Worm (Caenorhabditis elegans) whole organism, L4 larva: ENCODE results near the gene T09B9.5.

Experiments used
- D1046.2 ChIP-seq: fragments of 200-800 bp; sonication (Bioruptor generic); IDR thresholded peaks from 2 replicates; pipeline ENCODE4 v1.3.6; 2022; ENCODE audit warnings: missing genetic modification characterization, missing compliant biosample characterization
- F26F4.8 ChIP-seq: fragments of 200-800 bp; sonication (Bioruptor generic); conservative IDR thresholded peaks from 2 replicates; pipeline ENCODE4 v1.3.6; 2022; ENCODE audit warnings: missing genetic modification characterization, missing compliant biosample characterization
- R02D3.7 ChIP-seq: fragments of 150-350 bp; sonication (generic microtip); optimal IDR thresholded peaks from 3 replicates; lab custom pipeline; 2014; ENCODE audit warnings: missing biosample characterization, missing genetic modification characterization
- Y105C5A.15 ChIP-seq: fragments of 200-800 bp; sonication (Bioruptor generic); IDR thresholded peaks from 2 replicates; pipeline ENCODE4 v1.3.6; 2022; ENCODE audit warnings: missing genetic modification characterization, missing compliant biosample characterization
- ZK546.5 ChIP-seq, 2 experiments: sonication (generic microtip); optimal IDR thresholded peaks; 2 replicates each; lab custom pipeline; 2017; ENCODE audit warnings: missing biosample characterization in 2 of 2, missing genetic modification characterization in 2 of 2
- ceh-62 ChIP-seq: sonication (generic microtip); optimal IDR thresholded peaks from 2 replicates; lab custom pipeline; 2017; ENCODE audit warnings: missing biosample characterization, missing genetic modification characterization
- ces-1 ChIP-seq: fragments of 150-350 bp; sonication (generic microtip); optimal IDR thresholded peaks from 4 replicates; lab custom pipeline; 2014; ENCODE audit warnings: missing biosample characterization, missing genetic modification reagents, missing genetic modification characterization
- ctbp-1 ChIP-seq: fragments of 200-800 bp; sonication (Bioruptor generic); IDR thresholded peaks from 2 replicates; pipeline ENCODE4 v1.3.6; 2022; ENCODE audit warnings: missing genetic modification reagents, missing genetic modification characterization, missing compliant biosample characterization
- daf-16 ChIP-seq, 3 experiments: sonication (generic microtip); optimal IDR thresholded peaks; 2 replicates each; lab custom pipeline; 2016 to 2017; ENCODE audit warnings: missing genetic modification characterization in 3 of 3, missing genetic modification reagents in 3 of 3, mild to moderate bottlenecking in 2 of 3, missing compliant biosample characterization in 2 of 3, missing biosample characterization in 1 of 3, moderate library complexity in 1 of 3
- duxl-1 ChIP-seq: sonication (generic microtip); optimal IDR thresholded peaks from 2 replicates; lab custom pipeline; 2016; ENCODE audit warnings: mild to moderate bottlenecking, missing genetic modification characterization, moderate library complexity, missing compliant biosample characterization; ENCODE audit not compliant: poor library complexity
- dve-1 ChIP-seq: sonication (generic microtip); optimal IDR thresholded peaks from 2 replicates; lab custom pipeline; 2017; ENCODE audit warnings: antibody characterized with exemption, mild to moderate bottlenecking, missing genetic modification characterization, missing compliant biosample characterization; ENCODE audit not compliant: insufficient read depth
- fkh-10 ChIP-seq: fragments of 150-350 bp; optimal IDR thresholded peaks from 2 replicates; lab custom pipeline; 2014; ENCODE audit warnings: missing biosample characterization, missing genetic modification reagents, missing genetic modification characterization
- fos-1 ChIP-seq: fragments of 150-350 bp; optimal IDR thresholded peaks from 2 replicates; lab custom pipeline; 2014; ENCODE audit warnings: missing biosample characterization, missing genetic modification characterization
- hmg-1.1 ChIP-seq: fragments of 200-800 bp; sonication (Bioruptor generic); IDR thresholded peaks from 2 replicates; pipeline ENCODE4 v1.3.6; 2022; ENCODE audit warnings: missing genetic modification reagents, missing genetic modification characterization, missing compliant biosample characterization
- jun-1 ChIP-seq: fragments of 150-350 bp; optimal IDR thresholded peaks from 2 replicates; lab custom pipeline; 2014; ENCODE audit warnings: missing biosample characterization, missing genetic modification reagents, missing genetic modification characterization
- lim-7 ChIP-seq: fragments of 200-800 bp; sonication (Bioruptor generic); IDR thresholded peaks from 2 replicates; pipeline ENCODE4 v1.3.6; 2022; ENCODE audit warnings: missing genetic modification characterization, missing compliant biosample characterization
- lin-1 ChIP-seq: fragments of 200-800 bp; sonication (Bioruptor generic); IDR thresholded peaks from 2 replicates; pipeline ENCODE4 v1.3.6; 2022; ENCODE audit warnings: missing genetic modification reagents, missing genetic modification characterization, missing compliant biosample characterization
- lin-13 ChIP-seq: fragments of 150-350 bp; optimal IDR thresholded peaks from 2 replicates; lab custom pipeline; 2014; ENCODE audit warnings: missing biosample characterization, missing genetic modification reagents, missing genetic modification characterization
- lin-29 ChIP-seq: fragments of 200-800 bp; sonication (Bioruptor generic); IDR thresholded peaks from 2 replicates; pipeline ENCODE4 v1.3.6; 2022; ENCODE audit warnings: missing genetic modification reagents, missing genetic modification characterization, missing compliant biosample characterization
- lin-39 ChIP-seq: fragments of 150-350 bp; optimal IDR thresholded peaks from 2 replicates; lab custom pipeline; 2014; ENCODE audit warnings: missing biosample characterization, missing genetic modification reagents, missing genetic modification characterization
- lsy-2 ChIP-seq, 2 experiments: fragments of 150-350 bp in 1 of 2; sonication (generic microtip) in 1 of 2; optimal IDR thresholded peaks; 2 replicates each; lab custom pipeline; 2014 to 2017; ENCODE audit warnings: missing biosample characterization in 2 of 2, missing genetic modification characterization in 2 of 2
- mdl-1 ChIP-seq, 2 experiments: fragments of 150-350 bp in 1 of 2; sonication (generic microtip) in 1 of 2; optimal IDR thresholded peaks; 2 replicates each; lab custom pipeline; 2014 to 2017; ENCODE audit warnings: missing biosample characterization in 2 of 2, missing genetic modification characterization in 2 of 2
- mdt-29 ChIP-seq: fragments of 200-800 bp; sonication (Bioruptor generic); IDR thresholded peaks from 2 replicates; pipeline ENCODE4 v1.3.6; 2022; ENCODE audit warnings: missing genetic modification reagents, missing genetic modification characterization, missing compliant biosample characterization
- mxl-3 ChIP-seq: fragments of 200-800 bp; sonication (Bioruptor generic); optimal IDR thresholded peaks from 2 replicates; lab custom pipeline; 2018; ENCODE audit warnings: mild to moderate bottlenecking, missing genetic modification characterization, missing compliant biosample characterization
- nhr-10 ChIP-seq: fragments of 150-350 bp; optimal IDR thresholded peaks from 2 replicates; lab custom pipeline; 2014; ENCODE audit warnings: missing biosample characterization, missing genetic modification characterization
- nhr-102 ChIP-seq: sonication (generic microtip); optimal IDR thresholded peaks from 2 replicates; lab custom pipeline; 2016; ENCODE audit warnings: mild to moderate bottlenecking, missing genetic modification characterization, moderate library complexity, missing compliant biosample characterization
- nhr-77 ChIP-seq: fragments of 150-350 bp; optimal IDR thresholded peaks from 2 replicates; lab custom pipeline; 2014; ENCODE audit warnings: missing biosample characterization, missing genetic modification characterization
- pha-4 ChIP-seq, 2 experiments: fragments of 150-350 bp in 1 of 2; fragments of 200-800 bp in 1 of 2; sonication (Bioruptor generic) in 1 of 2; IDR thresholded peaks in 1 of 2; optimal IDR thresholded peaks in 1 of 2; 2 replicates each; pipeline versions ENCODE4 v1.3.6 to Lab custom; 2014 to 2022; ENCODE audit warnings: missing genetic modification characterization in 2 of 2, missing genetic modification reagents in 2 of 2, missing biosample characterization in 1 of 2, missing compliant biosample characterization in 1 of 2
- skn-1 ChIP-seq: fragments of 150-350 bp; optimal IDR thresholded peaks from 2 replicates; lab custom pipeline; 2014; ENCODE audit warnings: missing biosample characterization, missing genetic modification characterization
- snpc-1.2 ChIP-seq: fragments of 200-800 bp; sonication (Bioruptor generic); IDR thresholded peaks from 2 replicates; pipeline ENCODE4 v1.3.6; 2022; ENCODE audit warnings: missing genetic modification reagents, missing genetic modification characterization, missing compliant biosample characterization
- spr-3 ChIP-seq: fragments of 200-800 bp; sonication (Bioruptor generic); optimal IDR thresholded peaks from 2 replicates; lab custom pipeline; 2018; ENCODE audit warnings: mild to moderate bottlenecking, missing genetic modification characterization, missing compliant biosample characterization
- tag-97 ChIP-seq: fragments of 200-800 bp; sonication (Bioruptor generic); IDR thresholded peaks from 2 replicates; pipeline ENCODE4 v1.3.6; 2022; ENCODE audit warnings: missing genetic modification characterization, missing compliant biosample characterization
- unc-130 ChIP-seq: sonication (generic microtip); optimal IDR thresholded peaks from 2 replicates; lab custom pipeline; 2016; ENCODE audit warnings: missing genetic modification reagents, missing genetic modification characterization, missing compliant biosample characterization
- unc-62 ChIP-seq, 3 experiments: fragments of 150-350 bp in 1 of 3; sonication (generic microtip); optimal IDR thresholded peaks in 2 of 3; peaks in 1 of 3; 1 replicate in 1 of 3; 2 replicates in 2 of 3; lab custom pipeline; 2014 to 2017; ENCODE audit warnings: missing biosample characterization in 3 of 3, missing genetic modification characterization in 3 of 3, missing genetic modification reagents in 3 of 3, missing genotype in 1 of 3
- zfp-3 ChIP-seq: fragments of 200-800 bp; sonication (Bioruptor generic); conservative IDR thresholded peaks from 2 replicates; pipeline ENCODE4 v1.3.6; 2022; ENCODE audit warnings: missing genetic modification reagents, missing genetic modification characterization, missing compliant biosample characterization
- ztf-7 ChIP-seq: fragments of 150-350 bp; optimal IDR thresholded peaks from 2 replicates; lab custom pipeline; 2014; ENCODE audit warnings: missing biosample characterization, missing genetic modification characterization

The T09B9.5 gene

DNA sequence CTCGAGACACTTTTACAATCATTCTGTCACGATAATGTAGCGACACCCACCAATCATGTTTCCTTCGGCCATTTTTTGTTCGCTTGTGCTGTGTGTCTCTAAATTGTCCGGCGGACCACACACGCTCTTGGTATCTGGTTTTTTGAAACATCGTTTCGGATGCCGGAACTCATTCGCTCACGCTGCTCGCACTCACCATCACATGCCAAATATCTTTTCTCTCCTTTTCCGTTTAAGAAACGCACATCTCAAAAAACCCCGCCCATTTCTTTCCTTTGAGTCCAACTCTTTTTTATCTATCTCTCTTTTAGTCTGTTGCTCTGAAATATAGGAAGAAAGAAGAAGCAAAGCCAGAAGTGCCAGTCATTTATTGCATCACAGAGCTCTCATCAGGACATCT, 20.9 kb downstream of the T09B9.5 start, which contains the start of gene F36G3.3:
TSS of gene F36G3.3 (plus strand) at position 306 of the 400 bp plus-strand sequence.
- no peak for TF ChIP-seq nhr-102
- TF ChIP-seq lin-39 (tag; lab: Kevin White, UChicago) = no peak
- TF ChIP-seq Y105C5A.15 (GFP tag; lab: Robert Waterston, UW) = no peak
- peak in 1 of 2 experiments; percentile 20 for TF ChIP-seq mdl-1 (tag; optimal IDR thresholded peaks at IDR 0.05; lab: Kevin White, UChicago)
- no peak for TF ChIP-seq R02D3.7 (tag; lab: Kevin White, UChicago)
- peak in 1 of 2 experiments; percentile 19 for TF ChIP-seq lsy-2 (tag; optimal IDR thresholded peaks at IDR 0.05; lab: Kevin White, UChicago)
- no peak for TF ChIP-seq lin-29 (GFP tag; lab: Robert Waterston, UW)
- no peak for TF ChIP-seq nhr-10 (tag; lab: Kevin White, UChicago)
- TF ChIP-seq ctbp-1 (GFP tag; lab: Robert Waterston, UW) = peak; percentile 48; the same call in 1 of the 2 replicates
- TF ChIP-seq ceh-62 (tag; lab: Kevin White, UChicago) = no peak
- no peak for TF ChIP-seq F26F4.8
- TF ChIP-seq fkh-10 = peak; percentile 54
- TF ChIP-seq skn-1 = no peak
- no peak for TF ChIP-seq D1046.2 (GFP tag; lab: Robert Waterston, UW)
- no peak for TF ChIP-seq dve-1 (tag; lab: Kevin White, UChicago)

- TF ChIP-seq daf-16 (GFP tag; optimal IDR thresholded peaks at IDR 0.05; lab: Kevin White, UChicago) (no peak), daf-16 (tag; optimal IDR thresholded peaks at IDR 0.05; lab: Kevin White, UChicago) (no peak), lin-13 (GFP tag; lab: Kevin White, UChicago) (no peak), lsy-2 (tag; optimal IDR thresholded peaks at IDR 0.05; lab: Kevin White, UChicago) (no peak), ctbp-1 (GFP tag; lab: Robert Waterston, UW) (peak; percentile 27; the same call in 1 of the 2 replicates), ces-1 (GFP tag; lab: Kevin White, UChicago) (peak; percentile 90), fkh-10 (peak; percentile 93), ZK546.5 (tag; optimal IDR thresholded peaks at IDR 0.05; lab: Kevin White, UChicago) (no peak), spr-3 (GFP tag; lab: Kevin White, UChicago) (no peak), unc-130 (GFP tag; lab: Kevin White, UChicago) (no peak), jun-1 (tag; lab: Kevin White, UChicago) (no peak)
These were observed 26.0 kb downstream of the T09B9.5 start for ce11 chrX:9803603-9804002.

- no peak for TF ChIP-seq snpc-1.2 (GFP tag; lab: Robert Waterston, UW)
- no peak for TF ChIP-seq unc-62 (GFP tag; optimal IDR thresholded peaks at IDR 0.05 in 1 of 2; lab: Kevin White, UChicago)
- no peak for TF ChIP-seq unc-62 (tag; optimal IDR thresholded peaks at IDR 0.05; lab: Kevin White, UChicago)
- no peak for TF ChIP-seq nhr-77 (tag; lab: Kevin White, UChicago)
- TF ChIP-seq lim-7 (GFP tag; lab: Robert Waterston, UW) = no peak
- no peak for TF ChIP-seq mxl-3 (GFP tag; lab: Kevin White, UChicago)
- no peak for TF ChIP-seq mdt-29 (GFP tag; lab: Robert Waterston, UW)
- no peak for TF ChIP-seq hmg-1.1 (GFP tag; lab: Robert Waterston, UW)
- no peak for TF ChIP-seq tag-97 (GFP tag; lab: Robert Waterston, UW)
- no peak for TF ChIP-seq ceh-62 (tag; lab: Kevin White, UChicago)
- TF ChIP-seq ztf-7 (tag; lab: Kevin White, UChicago) = no peak
- TF ChIP-seq lin-1 (GFP tag; lab: Robert Waterston, UW) = no peak
- TF ChIP-seq lin-29 (GFP tag; lab: Robert Waterston, UW) = no peak
- TF ChIP-seq zfp-3 (GFP tag; lab: Robert Waterston, UW) = no peak
- TF ChIP-seq fos-1 = no peak
- TF ChIP-seq duxl-1 (tag; lab: Kevin White, UChicago) = no peak
- no peak for TF ChIP-seq pha-4 (GFP tag; IDR thresholded peaks at IDR 0.05; lab: Robert Waterston, UW)
- TF ChIP-seq pha-4 (tag; optimal IDR thresholded peaks at IDR 0.05; lab: Kevin White, UChicago) = no peak
- no peak for TF ChIP-seq nhr-102
These were observed 27.2 kb downstream of the T09B9.5 start for ce11 chrX:9804735-9805134.
